Worm (Caenorhabditis elegans): ENCODE measurements around the gene ceh-57.

The ceh-57 gene

DNA sequence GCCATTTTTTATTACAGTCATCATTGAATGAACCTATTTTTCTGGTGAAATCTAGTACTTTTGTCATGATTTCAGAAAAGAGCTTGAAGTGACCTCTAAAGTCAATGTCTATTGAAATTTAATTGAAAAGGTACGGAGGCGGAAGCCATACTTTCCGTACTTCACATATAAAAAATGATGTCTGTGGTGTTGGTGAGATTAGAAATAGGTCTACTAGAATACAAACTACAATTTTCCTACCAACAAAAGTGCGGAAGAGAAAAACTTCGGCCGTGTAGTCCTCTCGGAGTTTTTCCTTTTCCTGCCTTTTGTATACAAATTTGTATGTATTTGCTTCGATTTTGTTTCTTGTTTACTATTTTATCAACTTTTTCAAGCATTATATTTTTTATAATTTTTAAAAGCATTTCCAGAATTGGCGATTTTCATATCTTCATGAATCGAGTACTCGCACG is 28.2 kb upstream of the ceh-57 start, which contains the start of gene T09F3.4 (continued):
- TF ChIP-seq lin-26 (GFP tag; IDR thresholded peaks at IDR 0.05) (peak; percentile 9; the same call in 1 of the 2 replicates), bed-2 (GFP tag; IDR thresholded peaks at IDR 0.05) (peak; percentile 76; the same call in 1 of the 2 replicates), ceh-100 (GFP tag; IDR thresholded peaks at IDR 0.05) (peak; percentile 62; the same call in 1 of the 2 replicates), cebp-1 (GFP tag; IDR thresholded peaks at IDR 0.05) (no peak), cebp-1 (tag; optimal IDR thresholded peaks at IDR 0.05) (peak; percentile 53), B0019.2 (GFP tag; conservative IDR thresholded peaks at IDR 0.05) (0 out of 2 replicates have a peak, but pooled peaks have one; percentile 53), attf-6 (GFP tag; IDR thresholded peaks at IDR 0.05) (peak; percentile 63), lag-1 (GFP tag; IDR thresholded peaks at IDR 0.05) (no peak), snpc-3.4 (tag; optimal IDR thresholded peaks at IDR 0.05) (peak; percentile 65), dpl-1 (GFP tag; optimal IDR thresholded peaks at IDR 0.05) (peak; percentile 13), egl-44 (GFP tag; IDR thresholded peaks at IDR 0.05) (0 out of 2 replicates have a peak, but pooled peaks have one; percentile 8), T07F8.4 (tag; optimal IDR thresholded peaks at IDR 0.05) (no peak), mcd-1 (GFP tag; IDR thresholded peaks at IDR 0.05) (peak; percentile 44; the same call in 1 of the 2 replicates), unc-130 (GFP tag; optimal IDR thresholded peaks at IDR 0.05) (peak; percentile 70), efl-1 (GFP tag; optimal IDR thresholded peaks at IDR 0.05) (peak; percentile 46), hmg-1.2 (GFP tag; IDR thresholded peaks at IDR 0.05) (peak; percentile 45), attf-5 (GFP tag; optimal IDR thresholded peaks at IDR 0.05) (peak; percentile 10), fkh-3 (tag; optimal IDR thresholded peaks at IDR 0.05) (no peak), lin-35 (GFP tag; optimal IDR thresholded peaks at IDR 0.05) (peak in 1 of 3 experiments; percentile 38), Y53G8AR.9 (GFP tag; conservative IDR thresholded peaks at IDR 0.05) (0 out of 2 replicates have a peak, but pooled peaks have one; percentile 73), ceh-91 (GFP tag; IDR thresholded peaks at IDR 0.05) (0 out of 2 replicates have a peak, but pooled peaks have one; percentile 19), hlh-26 (GFP tag; conservative IDR thresholded peaks at IDR 0.05) (no peak), nhr-27 (tag; optimal IDR thresholded peaks at IDR 0.05) (no peak), F33H1.4 (GFP tag; IDR thresholded peaks at IDR 0.05) (peak; percentile 61), xnd-1 (tag; optimal IDR thresholded peaks at IDR 0.05) (peak; percentile 43), B0261.1 (tag; optimal IDR thresholded peaks at IDR 0.05) (no peak), lsl-1 (GFP tag; optimal IDR thresholded peaks at IDR 0.05) (peak; percentile 43), madf-3 (GFP tag; IDR thresholded peaks at IDR 0.05) (peak; percentile 83), B0035.1 (tag; optimal IDR thresholded peaks at IDR 0.05) (no peak), nhr-90 (tag; optimal IDR thresholded peaks at IDR 0.05) (no peak), rec-8 (tag; optimal IDR thresholded peaks at IDR 0.05) (peak in 1 of 2 experiments; percentile 2), hrde-1 (tag; optimal IDR thresholded peaks at IDR 0.05; ENCODE audit: borderline replicate concordance) (peak; percentile 62), dox-1 (GFP tag; IDR thresholded peaks at IDR 0.05) (peak; percentile 23; the same call in 1 of the 2 replicates), Y95B8A.8 (GFP tag; IDR thresholded peaks at IDR 0.05) (0 out of 2 replicates have a peak, but pooled peaks have one; percentile 18), mes-4 (tag; optimal IDR thresholded peaks at IDR 0.05) (no peak), ztf-28 (GFP tag; IDR thresholded peaks at IDR 0.05) (no peak), madf-8 (GFP tag; conservative IDR thresholded peaks at IDR 0.05) (peak; percentile 58), ztf-22 (GFP tag; optimal IDR thresholded peaks at IDR 0.05) (no peak), F23B12.7 (tag; optimal IDR thresholded peaks at IDR 0.05; ENCODE audit: insufficient read depth) (no peak), tlf-1 (GFP tag; optimal IDR thresholded peaks at IDR 0.05) (peak; percentile 56), B0336.3 (GFP tag; IDR thresholded peaks at IDR 0.05) (peak; percentile 86)

Data from whole organism, young adult.